Fruit fly (Drosophila melanogaster): ENCODE data around the gene dgt2.

The dgt2 gene

dm6 chr2L:12026458-12027431 is 37.0 kb downstream of the dgt2 start:
- TF ChIP-seq CG11617 (GFP tag; optimal IDR thresholded peaks at IDR 0.05) = peak; percentile 46
- TF ChIP-seq ovo (GFP tag; optimal IDR thresholded peaks at IDR 0.05) = no peak
- no peak for TF ChIP-seq tj (GFP tag; optimal IDR thresholded peaks at IDR 0.05)
- peak; percentile 3 for TF ChIP-seq cic (GFP tag; optimal IDR thresholded peaks at IDR 0.05)
- peak; percentile 39 for TF ChIP-seq CG5204 (GFP tag; optimal IDR thresholded peaks at IDR 0.05)

- TF ChIP-seq pad (GFP tag; optimal IDR thresholded peaks at IDR 0.05) (peak; percentile 93), Hr96 (GFP tag; optimal IDR thresholded peaks at IDR 0.05) (no peak)
Measured at dm6 chr2L:12027435-12027834, 37.7 kb downstream of the dgt2 start, which contains the start of gene dmGlut. Gene dmGlut, plus strand, starts transcription at chr2L:12027438.

- TF ChIP-seq Crg-1 (GFP tag; optimal IDR thresholded peaks at IDR 0.05) (no peak), tj (GFP tag; optimal IDR thresholded peaks at IDR 0.05) (no peak), bab1 (GFP tag; optimal IDR thresholded peaks at IDR 0.05) (no peak), ovo (GFP tag; optimal IDR thresholded peaks at IDR 0.05) (no peak), CG7045 (GFP tag; optimal IDR thresholded peaks at IDR 0.05) (no peak), kay (GFP tag; ENCODE audit: borderline replicate concordance) (no peak), CG14711 (tag; optimal IDR thresholded peaks at IDR 0.05) (no peak), CG33017 (tag; optimal IDR thresholded peaks at IDR 0.05) (no peak), CG12768 (GFP tag; optimal IDR thresholded peaks at IDR 0.05) (no peak), Clk (GFP tag; optimal IDR thresholded peaks at IDR 0.05) (no peak), cic (GFP tag; optimal IDR thresholded peaks at IDR 0.05) (no peak), Mnt (GFP tag; optimal IDR thresholded peaks at IDR 0.05) (no peak), Hr96 (GFP tag; optimal IDR thresholded peaks at IDR 0.05) (no peak), CG7101 (tag; optimal IDR thresholded peaks at IDR 0.05) (no peak), cnc (optimal IDR thresholded peaks at IDR 0.05) (no peak)
Measured at dm6 chr2L:12028102-12028501, 38.4 kb downstream of the dgt2 start.

- no peak for TF ChIP-seq Hr96 (GFP tag; optimal IDR thresholded peaks at IDR 0.05)
- TF ChIP-seq Crg-1 (GFP tag; optimal IDR thresholded peaks at IDR 0.05) = no peak
Measured at dm6 chr2L:12028808-12029207, 39.1 kb downstream of the dgt2 start.

dm6 chr2L:12029594-12030197 is 40.0 kb downstream of the dgt2 start:
- TF ChIP-seq CG1620 (GFP tag; optimal IDR thresholded peaks at IDR 0.05) (no peak), Hr96 (GFP tag; optimal IDR thresholded peaks at IDR 0.05) (peak; percentile 7)

dm6 chr2L:12030552-12031131 is 40.9 kb downstream of the dgt2 start:
- TF ChIP-seq CG7101 (tag; optimal IDR thresholded peaks at IDR 0.05) = no peak
- TF ChIP-seq CG12768 (GFP tag; optimal IDR thresholded peaks at IDR 0.05) = no peak
- TF ChIP-seq cic (GFP tag; optimal IDR thresholded peaks at IDR 0.05) = peak; percentile 4

dm6 chr2L:12033890-12034289 is 44.2 kb downstream of the dgt2 start, which contains the start of gene CG18788:
Gene CG18788, plus strand, starts transcription at chr2L:12034190.
- TF ChIP-seq tj (GFP tag; optimal IDR thresholded peaks at IDR 0.05) = no peak
- TF ChIP-seq CG7101 (tag; optimal IDR thresholded peaks at IDR 0.05) = no peak
- TF ChIP-seq Mnt (GFP tag; optimal IDR thresholded peaks at IDR 0.05) = no peak
- TF ChIP-seq CG12768 (GFP tag; optimal IDR thresholded peaks at IDR 0.05) = no peak
- no peak for TF ChIP-seq CG33017 (tag; optimal IDR thresholded peaks at IDR 0.05)
- no peak for TF ChIP-seq Crg-1 (GFP tag; optimal IDR thresholded peaks at IDR 0.05)
- no peak for TF ChIP-seq CG14711 (tag; optimal IDR thresholded peaks at IDR 0.05)
- no peak for TF ChIP-seq bab1 (GFP tag; optimal IDR thresholded peaks at IDR 0.05)
- no peak for TF ChIP-seq Hr96 (GFP tag; optimal IDR thresholded peaks at IDR 0.05)
- no peak for TF ChIP-seq kay (GFP tag; ENCODE audit: borderline replicate concordance)
- TF ChIP-seq Clk (GFP tag; optimal IDR thresholded peaks at IDR 0.05) = no peak
- no peak for TF ChIP-seq CG7045 (GFP tag; optimal IDR thresholded peaks at IDR 0.05)
- no peak for TF ChIP-seq pad (GFP tag; optimal IDR thresholded peaks at IDR 0.05)
- no peak for TF ChIP-seq CG1620 (GFP tag; optimal IDR thresholded peaks at IDR 0.05)
- TF ChIP-seq ovo (GFP tag; optimal IDR thresholded peaks at IDR 0.05) = no peak

dm6 chr2L:12038177-12038581 is 48.4 kb downstream of the dgt2 start, which contains the start of gene Tom70:
Gene Tom70, minus strand, starts transcription at chr2L:12038511.
- TF ChIP-seq Mnt (GFP tag; optimal IDR thresholded peaks at IDR 0.05) = peak; percentile 81
- TF ChIP-seq CG12768 (GFP tag; optimal IDR thresholded peaks at IDR 0.05) = no peak
- peak; percentile 13 for TF ChIP-seq ovo (GFP tag; optimal IDR thresholded peaks at IDR 0.05)

All from whole organism, adult.